Worm (Caenorhabditis elegans): ENCODE measurements around the gene vab-15.
A peak's percentile ranks its signal among the peaks of the same experiment; 100 is the strongest.

vab-15 gene

DNA sequence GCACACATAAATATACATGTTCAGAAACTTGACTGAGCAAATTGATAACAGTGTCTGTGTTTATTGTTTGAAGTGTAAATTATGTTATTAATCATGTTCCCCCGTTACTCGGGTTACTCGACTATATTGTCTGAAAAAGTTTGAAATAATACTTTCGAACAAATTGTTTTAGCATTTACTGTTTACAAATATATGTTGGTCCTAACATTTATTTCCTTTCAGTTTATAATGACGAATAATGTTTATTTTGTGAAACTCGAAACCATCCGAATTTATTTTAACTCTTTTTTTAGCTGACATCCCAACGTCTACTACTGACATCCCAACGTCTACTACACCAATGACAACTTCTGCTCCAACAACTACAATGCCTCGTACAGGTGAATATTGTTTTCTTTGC lies 21.7 kb downstream of the vab-15 start, which contains the start of gene R07B1.7:
Gene R07B1.7, plus strand, starts transcription at position 301 of the 400 bp plus-strand sequence.
- TF ChIP-seq ceh-82 (tag; optimal IDR thresholded peaks at IDR 0.05) (no peak), ceh-9 (tag; optimal IDR thresholded peaks at IDR 0.05) (no peak), nhr-43 (tag; optimal IDR thresholded peaks at IDR 0.05; ENCODE audit: poor library complexity, severe bottlenecking) (no peak), ceh-28 (tag; optimal IDR thresholded peaks at IDR 0.05) (no peak)

- no peak for TF ChIP-seq lsy-12 (tag; optimal IDR thresholded peaks at IDR 0.05)
- TF ChIP-seq hmg-11 (tag; optimal IDR thresholded peaks at IDR 0.05): no peak
Observed at ce11 chrX:9869522-9869921, 22.4 kb downstream of the vab-15 start, which contains the start of gene R07B1.13. TSS of gene R07B1.13 (plus strand) at chrX:9869822.

- no peak for TF ChIP-seq lin-15B (tag; optimal IDR thresholded peaks at IDR 0.05)
- no peak for TF ChIP-seq skn-1 (tag; optimal IDR thresholded peaks at IDR 0.05)
- TF ChIP-seq pqm-1 (tag; optimal IDR thresholded peaks at IDR 0.05): no peak
- TF ChIP-seq nhr-23 (tag; optimal IDR thresholded peaks at IDR 0.05): no peak
- no peak for TF ChIP-seq lin-39 (tag; optimal IDR thresholded peaks at IDR 0.05)
- no peak for TF ChIP-seq elt-1 (tag; optimal IDR thresholded peaks at IDR 0.05)
- TF ChIP-seq nhr-43 (tag; optimal IDR thresholded peaks at IDR 0.05; ENCODE audit: poor library complexity, severe bottlenecking): no peak
- TF ChIP-seq nhr-25 (tag; optimal IDR thresholded peaks at IDR 0.05): no peak
- no peak for TF ChIP-seq nhr-12 (tag; optimal IDR thresholded peaks at IDR 0.05)
- TF ChIP-seq nhr-76 (tag; optimal IDR thresholded peaks at IDR 0.05): no peak
- no peak for TF ChIP-seq nhr-237 (tag; optimal IDR thresholded peaks at IDR 0.05)
- no peak for TF ChIP-seq elt-2 (tag; optimal IDR thresholded peaks at IDR 0.05)
- TF ChIP-seq ceh-28 (tag; optimal IDR thresholded peaks at IDR 0.05): no peak
- TF ChIP-seq unc-62 (GFP tag; optimal IDR thresholded peaks at IDR 0.05): no peak
- no peak for TF ChIP-seq aly-2 (tag; optimal IDR thresholded peaks at IDR 0.05)
Observed at ce11 chrX:9872554-9872953, 25.5 kb downstream of the vab-15 start, which contains the start of gene R07B1.8. TSS of gene R07B1.8 (minus strand) at chrX:9872654.

DNA sequence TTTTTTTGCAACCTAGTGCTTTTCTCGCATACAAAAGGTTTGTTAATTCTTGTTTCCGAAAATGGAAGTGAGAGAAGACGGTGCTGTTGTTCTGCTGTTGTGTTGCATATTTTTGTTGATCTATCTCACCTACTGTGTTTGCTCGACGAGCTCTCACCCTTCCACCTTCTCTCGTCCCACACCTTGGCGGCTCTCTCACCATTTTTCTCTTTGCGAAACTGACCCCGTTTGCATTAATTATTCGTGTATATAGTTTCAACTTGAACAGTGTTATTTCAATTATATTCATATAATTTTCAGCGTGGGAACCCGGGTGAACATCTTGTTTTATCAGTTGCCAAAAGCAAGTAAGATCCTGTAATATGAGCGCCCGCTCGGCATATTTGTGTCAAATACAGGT lies 30.0 kb downstream of the vab-15 start, which contains the start of gene R07B1.9:
Gene R07B1.9, plus strand, starts transcription at position 301 of the 400 bp plus-strand sequence.
- TF ChIP-seq daf-12 (tag; optimal IDR thresholded peaks at IDR 0.05) (no peak), nhr-25 (tag; optimal IDR thresholded peaks at IDR 0.05) (no peak), unc-62 (GFP tag; optimal IDR thresholded peaks at IDR 0.05) (no peak), nhr-11 (tag; optimal IDR thresholded peaks at IDR 0.05) (no peak), egl-5 (tag; optimal IDR thresholded peaks at IDR 0.05) (no peak), ceh-82 (tag; optimal IDR thresholded peaks at IDR 0.05) (no peak), ztf-4 (tag; optimal IDR thresholded peaks at IDR 0.05) (no peak), jun-1 (tag; optimal IDR thresholded peaks at IDR 0.05) (no peak), fos-1 (tag; optimal IDR thresholded peaks at IDR 0.05) (no peak), hmg-11 (tag; optimal IDR thresholded peaks at IDR 0.05) (no peak), nhr-28 (tag; optimal IDR thresholded peaks at IDR 0.05) (no peak), aly-2 (tag; optimal IDR thresholded peaks at IDR 0.05) (no peak), pha-4 (tag; optimal IDR thresholded peaks at IDR 0.05) (no peak), fkh-10 (GFP tag; optimal IDR thresholded peaks at IDR 0.05) (no peak), ZK546.5 (tag; optimal IDR thresholded peaks at IDR 0.05) (no peak), ceh-9 (tag; optimal IDR thresholded peaks at IDR 0.05) (no peak), elt-2 (tag; optimal IDR thresholded peaks at IDR 0.05) (no peak)

DNA sequence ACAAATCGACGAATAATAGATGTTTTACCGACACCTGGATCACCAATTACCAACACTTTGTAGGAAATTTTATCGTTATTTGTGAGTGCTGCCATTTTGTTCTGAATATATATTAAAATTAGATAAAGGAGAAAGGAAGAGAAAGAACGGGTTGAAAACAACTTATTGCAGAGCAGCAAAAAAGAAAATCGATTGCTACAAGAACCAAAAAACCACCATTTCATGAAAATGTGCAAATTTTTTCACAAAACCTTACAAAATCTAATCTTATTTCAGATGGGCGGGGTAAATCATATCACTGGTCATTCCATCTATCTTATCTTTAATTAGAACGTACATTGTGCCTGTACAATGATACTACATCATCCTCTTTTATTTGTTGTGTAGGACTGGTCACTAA lies 35.0 kb downstream of the vab-15 start, which contains the start of gene glo-1:
Gene glo-1, minus strand, starts transcription at position 101 of the 400 bp plus-strand sequence.
- TF ChIP-seq fkh-2 (tag; optimal IDR thresholded peaks at IDR 0.05) (no peak), elt-3 (tag; optimal IDR thresholded peaks at IDR 0.05) (no peak)

DNA sequence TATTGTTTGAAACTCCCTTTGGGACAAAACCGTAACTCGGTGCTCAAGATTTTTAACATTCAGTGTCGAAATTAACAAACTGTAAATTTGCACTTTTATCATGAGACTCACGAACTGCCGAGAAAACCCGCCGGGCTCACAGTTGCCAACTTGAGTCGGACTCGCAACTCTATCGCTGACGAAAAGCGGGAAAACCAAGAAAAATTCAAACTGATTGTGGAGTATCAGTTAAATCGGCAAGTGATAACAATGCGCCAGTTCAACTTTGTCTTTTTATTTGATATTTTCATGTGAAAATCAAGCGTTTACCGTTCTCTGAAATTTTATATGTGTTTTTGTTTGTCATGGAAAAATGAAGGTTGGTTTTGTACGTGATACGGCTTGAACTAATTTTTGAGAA lies 35.5 kb downstream of the vab-15 start:
- no peak for TF ChIP-seq tbx-2 (tag; optimal IDR thresholded peaks at IDR 0.05)
- peak; percentile 83 for TF ChIP-seq elt-2 (tag; optimal IDR thresholded peaks at IDR 0.05)
- TF ChIP-seq unc-39 (tag; optimal IDR thresholded peaks at IDR 0.05): no peak
- TF ChIP-seq hmg-11 (tag; optimal IDR thresholded peaks at IDR 0.05): no peak
- TF ChIP-seq nhr-67 (tag; optimal IDR thresholded peaks at IDR 0.05): no peak
